Fruit fly (Drosophila melanogaster) whole organism, pupa: ENCODE measurements around the gene CG10589.

Experiments
- CG10348 ChIP-seq: fragments of 200-800 bp; sonication (Bioruptor generic); IDR thresholded peaks from 2 replicates; pipeline ENCODE4 v1.3.6; 2022; ENCODE audit warnings: missing biosample characterization, missing genetic modification characterization
- CG12605 ChIP-seq: fragments of 200-800 bp; sonication (Bioruptor generic); IDR thresholded peaks from 2 replicates; pipeline ENCODE4 v1.3.6; 2022; ENCODE audit warnings: missing biosample characterization, missing genetic modification characterization
- CG13204 ChIP-seq: fragments of 200-800 bp; sonication (Bioruptor generic); optimal IDR thresholded peaks from 2 replicates; lab custom pipeline; 2018; ENCODE audit warnings: missing biosample characterization, mild to moderate bottlenecking, missing genetic modification characterization, moderate library complexity
- CG14655 ChIP-seq: fragments of 200-800 bp; sonication (Bioruptor generic); optimal IDR thresholded peaks from 3 replicates; lab custom pipeline; 2017; ENCODE audit warnings: mild to moderate bottlenecking, missing biosample characterization, missing genetic modification reagents, missing genetic modification characterization
- CG15710 ChIP-seq: fragments of 200-800 bp; sonication (Bioruptor generic); optimal IDR thresholded peaks from 2 replicates; lab custom pipeline; 2018; ENCODE audit warnings: missing biosample characterization, mild to moderate bottlenecking, missing genetic modification characterization, moderate library complexity
- CG17806 ChIP-seq: fragments of 200-800 bp; sonication (Bioruptor generic); optimal IDR thresholded peaks from 2 replicates; lab custom pipeline; 2018; ENCODE audit warnings: missing biosample characterization, mild to moderate bottlenecking, missing genetic modification characterization, moderate library complexity
- CG32121 ChIP-seq: fragments of 200-800 bp; sonication (Bioruptor generic); IDR thresholded peaks from 2 replicates; pipeline ENCODE4 v1.3.6; 2022; ENCODE audit warnings: missing biosample characterization, missing genetic modification characterization
- CG34367 ChIP-seq: fragments of 200-800 bp; sonication (Bioruptor generic); optimal IDR thresholded peaks from 2 replicates; lab custom pipeline; 2018; ENCODE audit warnings: missing biosample characterization, mild to moderate bottlenecking, missing genetic modification characterization
- CG4496 ChIP-seq: fragments of 200-800 bp; sonication (Bioruptor generic); IDR thresholded peaks from 3 replicates; pipeline ENCODE4 v1.3.6; 2022; ENCODE audit warnings: missing biosample characterization, missing genetic modification characterization
- CG8159 ChIP-seq: fragments of 200-800 bp; sonication (Bioruptor generic); optimal IDR thresholded peaks from 3 replicates; lab custom pipeline; 2018; ENCODE audit warnings: missing biosample characterization, mild to moderate bottlenecking, missing genetic modification characterization, moderate library complexity
- CG8301 ChIP-seq: fragments of 200-800 bp; sonication (Bioruptor generic); optimal IDR thresholded peaks from 2 replicates; lab custom pipeline; 2018; ENCODE audit warnings: missing biosample characterization, mild to moderate bottlenecking, missing genetic modification characterization
- CG9948 ChIP-seq: fragments of 200-800 bp; sonication (Bioruptor generic); optimal IDR thresholded peaks from 2 replicates; lab custom pipeline; 2018; ENCODE audit warnings: missing biosample characterization, mild to moderate bottlenecking, missing genetic modification characterization, moderate library complexity
- D1 ChIP-seq: fragments of 200-800 bp; sonication (Bioruptor generic); optimal IDR thresholded peaks from 2 replicates; lab custom pipeline; 2018; ENCODE audit warnings: missing biosample characterization, mild to moderate bottlenecking, missing genetic modification characterization, moderate library complexity
- EcR ChIP-seq: fragments of 200-800 bp; sonication (Bioruptor generic); optimal IDR thresholded peaks from 3 replicates; lab custom pipeline; 2019; ENCODE audit warnings: missing biosample characterization, missing genetic modification characterization, mild to moderate bottlenecking, moderate library complexity, missing genetic modification reagents
- Ets98B ChIP-seq: fragments of 200-800 bp; sonication (Bioruptor generic); IDR thresholded peaks from 2 replicates; pipeline ENCODE4 v1.3.6; 2022; ENCODE audit warnings: missing biosample characterization, missing genetic modification characterization
- Pif1A ChIP-seq: fragments of 200-800 bp; sonication (Bioruptor generic); optimal IDR thresholded peaks from 3 replicates; lab custom pipeline; 2016; ENCODE audit warnings: missing biosample characterization, missing genetic modification characterization
- Pif1B ChIP-seq: fragments of 200-800 bp; sonication (Bioruptor generic); optimal IDR thresholded peaks from 3 replicates; lab custom pipeline; 2016; ENCODE audit warnings: missing biosample characterization, missing genetic modification characterization
- Snoo ChIP-seq: fragments of 200-800 bp; sonication (Bioruptor generic); optimal IDR thresholded peaks from 3 replicates; lab custom pipeline; 2017; ENCODE audit warnings: missing biosample characterization, mild to moderate bottlenecking, missing genetic modification characterization, inconsistent platforms
- fd96Ca ChIP-seq: fragments of 200-800 bp; sonication (Bioruptor generic); IDR thresholded peaks from 3 replicates; pipeline ENCODE4 v1.3.6; 2022; ENCODE audit warnings: missing biosample characterization, missing genetic modification characterization
- gl ChIP-seq: fragments of 200-800 bp; sonication (Bioruptor generic); optimal IDR thresholded peaks from 2 replicates; lab custom pipeline; 2018; ENCODE audit warnings: missing biosample characterization, mild to moderate bottlenecking, missing genetic modification characterization
- rn ChIP-seq: fragments of 200-800 bp; sonication (Bioruptor generic); IDR thresholded peaks from 2 replicates; pipeline ENCODE4 v1.3.6; 2022; ENCODE audit warnings: missing biosample characterization, missing genetic modification characterization

The CG10589 gene

DNA sequence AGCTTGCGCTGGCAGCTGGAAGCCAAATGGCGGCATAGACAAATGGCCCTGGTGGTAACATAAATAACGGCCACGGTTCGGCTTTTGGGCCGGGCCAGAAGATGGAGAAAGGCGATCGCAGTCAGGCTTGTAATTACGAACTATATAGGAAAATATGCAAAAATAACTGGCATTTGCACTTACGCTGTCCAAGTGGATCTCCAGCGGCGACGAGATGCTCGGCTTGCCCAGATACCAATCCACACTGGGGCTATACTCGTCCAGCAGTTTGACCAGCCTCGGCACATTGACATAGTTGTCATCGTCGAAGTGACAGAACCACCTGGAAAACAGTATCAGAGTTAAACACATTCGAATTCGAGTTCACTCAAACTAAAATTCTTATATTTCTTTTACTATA, at the start of gene CG10589:
Gene CG10589 (plus strand): TSS at position 301 of the 400 bp plus-strand sequence.
- TF ChIP-seq Pif1B, result no peak
- no peak for TF ChIP-seq Snoo (tag; lab: Kevin White, UChicago)
- no peak for TF ChIP-seq CG32121
- no peak for TF ChIP-seq CG4496
- TF ChIP-seq CG9948 (tag; lab: Kevin White, UChicago), result no peak
- no peak for TF ChIP-seq D1 (tag; lab: Kevin White, UChicago)
- no peak for TF ChIP-seq CG34367 (tag; lab: Kevin White, UChicago)

DNA sequence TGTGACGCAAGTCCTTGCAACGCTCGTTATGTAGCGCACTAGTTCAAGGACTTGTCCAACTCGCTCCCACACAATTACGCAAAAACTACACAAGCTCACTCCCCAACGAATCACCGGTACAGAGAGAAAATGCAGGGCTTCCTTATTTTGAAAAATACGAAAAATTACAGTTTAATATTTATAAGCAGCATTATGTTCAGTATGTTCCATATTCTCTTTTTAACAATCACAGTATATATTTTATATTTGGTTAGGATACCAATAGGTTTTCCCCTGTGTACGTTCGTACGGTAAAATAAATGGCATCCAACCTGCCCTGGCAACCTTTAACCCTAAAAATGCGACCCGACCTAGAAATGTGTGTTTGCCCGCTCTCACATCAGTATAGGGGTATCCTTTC, 43.7 kb upstream of the CG10589 start:
- TF ChIP-seq Pif1B (no peak), CG8301 (tag; lab: Kevin White, UChicago) (no peak), Snoo (tag; lab: Kevin White, UChicago) (no peak)
- TF ChIP-seq, all 21 proteins: peak for 0

DNA sequence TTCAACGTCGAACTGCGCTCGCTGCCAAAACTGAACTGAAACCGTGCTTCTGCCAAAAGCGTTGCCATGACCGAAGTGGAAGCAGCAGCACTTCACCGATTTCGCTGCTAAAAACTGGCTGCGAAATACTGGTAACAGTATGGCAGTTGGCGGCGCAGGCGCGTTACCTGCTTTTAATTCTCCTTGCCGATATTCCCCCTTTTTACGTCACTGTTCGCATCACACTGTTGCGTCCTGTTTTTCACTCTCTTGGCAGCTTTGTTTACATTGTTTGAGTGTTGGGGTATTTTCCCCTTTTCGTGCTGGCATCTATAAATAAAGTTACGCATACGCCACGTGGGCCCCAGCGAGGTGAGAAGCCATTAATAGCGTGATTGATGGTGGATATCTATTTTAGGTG, 42.5 kb upstream of the CG10589 start, which contains the start of gene CG32432:
Gene CG32432 (minus strand): TSS at position 17 of the 400 bp plus-strand sequence.
- TF ChIP-seq fd96Ca (GFP tag; lab: Robert Waterston, UW) (no peak), CG34367 (tag; lab: Kevin White, UChicago) (no peak), D1 (tag; lab: Kevin White, UChicago) (no peak), Pif1B (no peak), CG8159 (tag; lab: Kevin White, UChicago) (no peak), CG17806 (tag; lab: Kevin White, UChicago) (no peak), CG4496 (no peak), CG12605 (GFP tag; lab: Robert Waterston, UW) (no peak), Snoo (tag; lab: Kevin White, UChicago) (no peak), CG13204 (GFP tag; lab: Kevin White, UChicago) (no peak), EcR (GFP tag; lab: Kevin White, UChicago) (no peak), CG10348 (GFP tag; lab: Robert Waterston, UW) (no peak), CG14655 (no peak), Ets98B (GFP tag; lab: Robert Waterston, UW) (no peak)

DNA sequence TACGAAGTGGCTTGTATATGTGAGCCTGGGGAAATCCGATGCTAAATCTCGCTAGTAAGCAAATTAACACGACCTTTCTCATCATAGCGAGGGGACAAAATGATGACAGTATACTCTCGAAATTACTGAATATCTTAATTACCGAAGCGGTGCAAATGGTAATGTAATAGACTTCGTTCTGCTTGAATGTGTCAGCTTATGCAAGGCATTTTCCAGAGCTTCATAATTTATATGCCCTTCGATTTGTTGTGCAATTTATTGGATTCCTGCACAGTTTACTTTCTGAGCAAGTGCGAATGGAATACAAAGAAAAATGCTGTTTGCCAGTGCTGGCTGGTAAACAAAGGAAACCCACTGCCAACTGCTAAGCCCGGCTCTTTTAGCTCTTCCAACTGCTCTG, 30.3 kb upstream of the CG10589 start, which contains the start of the genes Sfp77F and CG43931:
Gene Sfp77F (minus strand): TSS at position 101 of the 400 bp plus-strand sequence.
Gene CG43931 (plus strand): TSS at position 241 of the 400 bp plus-strand sequence.
- no peak for TF ChIP-seq CG9948 (tag; lab: Kevin White, UChicago)
- TF ChIP-seq CG17806 (tag; lab: Kevin White, UChicago), result no peak
- no peak for TF ChIP-seq rn (GFP tag; lab: Robert Waterston, UW)
- TF ChIP-seq gl, result no peak
- no peak for TF ChIP-seq CG8159 (tag; lab: Kevin White, UChicago)
- TF ChIP-seq CG32121, result no peak
- TF ChIP-seq Pif1B, result no peak
- no peak for TF ChIP-seq CG8301 (tag; lab: Kevin White, UChicago)

DNA sequence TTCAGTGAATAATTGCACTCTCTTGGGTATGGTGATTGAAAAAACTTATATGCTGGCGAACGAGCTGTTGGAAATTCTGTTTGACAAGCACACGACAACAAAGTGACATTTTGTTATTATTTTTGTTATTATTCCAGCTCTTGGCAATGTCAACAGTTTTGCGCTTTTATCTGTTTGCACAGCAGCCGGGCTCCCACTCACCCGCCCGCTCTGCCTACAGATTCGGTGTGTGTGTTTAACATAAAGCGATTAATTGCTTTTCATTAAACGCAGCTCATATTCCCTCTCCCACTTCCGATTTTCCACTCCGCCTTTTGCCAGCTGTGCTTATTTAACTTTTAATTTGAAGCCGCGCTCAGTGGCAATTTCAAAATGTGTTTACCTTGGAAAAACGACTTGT, 26.6 kb upstream of the CG10589 start:
- no peak for TF ChIP-seq CG9948 (tag; lab: Kevin White, UChicago)
- TF ChIP-seq gl, result no peak
- TF ChIP-seq Ets98B (GFP tag; lab: Robert Waterston, UW), result no peak
- TF ChIP-seq Pif1B, result no peak
- TF ChIP-seq CG13204 (GFP tag; lab: Kevin White, UChicago), result no peak
- TF ChIP-seq CG15710 (tag; lab: Kevin White, UChicago), result no peak
- TF ChIP-seq CG8159 (tag; lab: Kevin White, UChicago), result no peak
- TF ChIP-seq CG32121, result no peak
- TF ChIP-seq CG8301 (tag; lab: Kevin White, UChicago), result no peak
- no peak for TF ChIP-seq CG4496
- no peak for TF ChIP-seq Pif1A (GFP tag; lab: Kevin White, UChicago)
- no peak for TF ChIP-seq fd96Ca (GFP tag; lab: Robert Waterston, UW)
- no peak for TF ChIP-seq CG17806 (tag; lab: Kevin White, UChicago)
- no peak for TF ChIP-seq CG34367 (tag; lab: Kevin White, UChicago)
- no peak for TF ChIP-seq CG10348 (GFP tag; lab: Robert Waterston, UW)
- TF ChIP-seq, all 21 proteins: peak for 0

DNA sequence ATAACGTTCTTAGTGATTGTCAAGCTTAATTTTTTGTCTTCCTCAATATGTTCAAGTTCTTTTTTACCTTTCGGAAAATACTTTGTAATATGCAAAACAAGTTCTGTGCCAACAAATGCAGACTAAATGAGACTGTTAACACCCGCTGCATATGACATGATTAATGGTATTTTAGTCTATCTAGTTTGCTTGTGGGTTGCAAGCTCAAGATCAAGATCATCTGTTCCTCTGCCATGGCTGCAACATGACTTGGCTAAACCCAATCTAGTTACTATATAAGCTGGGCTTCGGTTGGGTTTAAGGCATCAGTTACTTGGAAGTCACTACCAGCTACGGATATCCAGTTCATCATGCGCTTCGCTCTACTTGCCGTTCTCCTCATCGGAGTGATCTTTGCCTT, 22.1 kb upstream of the CG10589 start, which contains the start of gene CG11458:
Gene CG11458 (plus strand): TSS at position 301 of the 400 bp plus-strand sequence.
- TF ChIP-seq Snoo (tag; lab: Kevin White, UChicago) (no peak), CG34367 (tag; lab: Kevin White, UChicago) (no peak), Pif1A (GFP tag; lab: Kevin White, UChicago) (no peak), D1 (tag; lab: Kevin White, UChicago) (no peak), EcR (GFP tag; lab: Kevin White, UChicago) (no peak), CG17806 (tag; lab: Kevin White, UChicago) (no peak), CG14655 (no peak), gl (no peak), CG12605 (GFP tag; lab: Robert Waterston, UW) (no peak), CG8159 (tag; lab: Kevin White, UChicago) (no peak), Ets98B (GFP tag; lab: Robert Waterston, UW) (no peak), CG10348 (GFP tag; lab: Robert Waterston, UW) (no peak), CG15710 (tag; lab: Kevin White, UChicago) (no peak), CG8301 (tag; lab: Kevin White, UChicago) (no peak), CG9948 (tag; lab: Kevin White, UChicago) (no peak), CG13204 (GFP tag; lab: Kevin White, UChicago) (no peak)
